Fruit fly (Drosophila melanogaster): ENCODE data around the gene pns.
A peak's percentile ranks its signal among the peaks of the same experiment; 100 is the strongest.

pns gene

dm6 chr3L:1576489-1577106 lies 39.7 kb downstream of the pns start, which contains the start of gene CG13917 (continued):
- TF ChIP-seq fd102C (GFP tag; optimal IDR thresholded peaks at IDR 0.05) (no peak), Gug (GFP tag; IDR thresholded peaks at IDR 0.05) (no peak), az2 (GFP tag; optimal IDR thresholded peaks at IDR 0.05) (no peak), CG7745 (tag; optimal IDR thresholded peaks at IDR 0.05) (no peak), dmrt99B (tag; optimal IDR thresholded peaks at IDR 0.05) (no peak), tx (GFP tag; optimal IDR thresholded peaks at IDR 0.05) (no peak), CG2129 (GFP tag; IDR thresholded peaks at IDR 0.05; ENCODE audit: partially characterized antibody) (no peak), Hmx (GFP tag; optimal IDR thresholded peaks at IDR 0.05) (no peak), onecut (GFP tag; IDR thresholded peaks at IDR 0.05) (no peak), Dref (GFP tag; IDR thresholded peaks at IDR 0.05) (no peak), CG4360 (GFP tag; IDR thresholded peaks at IDR 0.05) (peak; percentile 88), sisA (GFP tag; IDR thresholded peaks at IDR 0.05) (no peak), da (GFP tag; optimal IDR thresholded peaks at IDR 0.05) (no peak), CG13894 (tag; optimal IDR thresholded peaks at IDR 0.05) (no peak), CG15011 (GFP tag; optimal IDR thresholded peaks at IDR 0.05) (no peak), zfh1 (GFP tag; IDR thresholded peaks at IDR 0.05) (no peak), CG32772 (GFP tag; IDR thresholded peaks at IDR 0.05) (no peak), tup (GFP tag; optimal IDR thresholded peaks at IDR 0.05) (no peak), Mad (GFP tag; optimal IDR thresholded peaks at IDR 0.05) (no peak), nerfin-1 (tag; optimal IDR thresholded peaks at IDR 0.05) (no peak), CG1832 (GFP tag; optimal IDR thresholded peaks at IDR 0.05) (no peak), CHES-1-like (GFP tag; optimal IDR thresholded peaks at IDR 0.05) (no peak), CG12155 (GFP tag; optimal IDR thresholded peaks at IDR 0.05) (no peak), CG8944 (GFP tag; optimal IDR thresholded peaks at IDR 0.05) (no peak), CG2875 (GFP tag; optimal IDR thresholded peaks at IDR 0.05) (no peak), CG8281 (tag; optimal IDR thresholded peaks at IDR 0.05) (no peak), phol (tag; optimal IDR thresholded peaks at IDR 0.05) (peak; percentile 59), mirr (GFP tag; optimal IDR thresholded peaks at IDR 0.05) (no peak), ab (GFP tag; optimal IDR thresholded peaks at IDR 0.05) (no peak), Nf-YC (tag; optimal IDR thresholded peaks at IDR 0.05) (peak; percentile 24), Neu2 (GFP tag; optimal IDR thresholded peaks at IDR 0.05; ENCODE audit: borderline replicate concordance) (no peak), trh (GFP tag; optimal IDR thresholded peaks at IDR 0.05) (no peak), fd64A (GFP tag; optimal IDR thresholded peaks at IDR 0.05) (no peak), otp (GFP tag; IDR thresholded peaks at IDR 0.05) (no peak), eve (GFP tag; optimal IDR thresholded peaks at IDR 0.05) (no peak), CG17385 (GFP tag; optimal IDR thresholded peaks at IDR 0.05) (no peak), CG31224 (GFP tag; IDR thresholded peaks at IDR 0.05) (no peak), CG33557 (GFP tag; optimal IDR thresholded peaks at IDR 0.05) (no peak), GATAe (GFP tag; conservative IDR thresholded peaks at IDR 0.05) (no peak), unc-4 (GFP tag; IDR thresholded peaks at IDR 0.05; ENCODE audit: partially characterized antibody) (no peak), Lpt (GFP tag; optimal IDR thresholded peaks at IDR 0.05) (no peak), pan (optimal IDR thresholded peaks at IDR 0.05) (no peak), pan (GFP tag; optimal IDR thresholded peaks at IDR 0.05 in 1 of 2, IDR thresholded peaks at IDR 0.05 in 1 of 2) (no peak), gro (GFP tag; optimal IDR thresholded peaks at IDR 0.05) (no peak), Ada2b (GFP tag; IDR thresholded peaks at IDR 0.05) (no peak), ssp (GFP tag; IDR thresholded peaks at IDR 0.05) (no peak), CG12942 (GFP tag; optimal IDR thresholded peaks at IDR 0.05) (no peak), CG4617 (GFP tag; optimal IDR thresholded peaks at IDR 0.05; ENCODE audit: borderline replicate concordance) (peak; percentile 45), Ravus (GFP tag; IDR thresholded peaks at IDR 0.05) (no peak), Lim3 (GFP tag; IDR thresholded peaks at IDR 0.05) (no peak), CG2116 (GFP tag; optimal IDR thresholded peaks at IDR 0.05) (peak; percentile 33), ato (GFP tag; IDR thresholded peaks at IDR 0.05; ENCODE audit: partially characterized antibody) (no peak)

All from whole organism, embryonic.